Worm (Caenorhabditis elegans) whole organism, young adult: ENCODE measurements around the gene Y116A8C.9.

Source experiments
- B0019.2 ChIP-seq: fragments of 200-800 bp; sonication (Bioruptor generic); conservative IDR thresholded peaks from 2 replicates; pipeline ENCODE4 v1.3.6; 2022; ENCODE audit warnings: missing genetic modification reagents, missing genetic modification characterization, missing compliant biosample characterization
- B0336.3 ChIP-seq: fragments of 200-800 bp; sonication (Bioruptor generic); IDR thresholded peaks from 2 replicates; pipeline ENCODE4 v1.3.6; 2022; ENCODE audit warnings: missing genetic modification characterization, missing compliant biosample characterization
- C17E4.6 ChIP-seq: fragments of 200-800 bp; sonication (Bioruptor generic); IDR thresholded peaks from 2 replicates; pipeline ENCODE4 v1.3.6; 2022; ENCODE audit warnings: missing genetic modification reagents, missing genetic modification characterization, missing compliant biosample characterization
- D2030.7 ChIP-seq: fragments of 200-800 bp; sonication (Bioruptor generic); IDR thresholded peaks from 2 replicates; pipeline ENCODE4 v1.3.6; 2022; ENCODE audit warnings: missing genetic modification reagents, missing genetic modification characterization, missing compliant biosample characterization
- F22D6.2 ChIP-seq: sonication (generic microtip); optimal IDR thresholded peaks from 2 replicates; lab custom pipeline; 2016; ENCODE audit warnings: mild to moderate bottlenecking, missing genetic modification characterization, missing compliant biosample characterization
- F33H1.4 ChIP-seq: fragments of 200-800 bp; sonication (Bioruptor generic); IDR thresholded peaks from 2 replicates; pipeline ENCODE4 v1.3.6; 2022; ENCODE audit warnings: missing genetic modification reagents, missing genetic modification characterization, missing compliant biosample characterization
- F49E8.2 ChIP-seq: sonication (generic microtip); optimal IDR thresholded peaks from 3 replicates; lab custom pipeline; 2017; ENCODE audit warnings: missing genetic modification characterization, mild to moderate bottlenecking, missing compliant biosample characterization, antibody characterized with exemption, moderate library complexity; ENCODE audit not compliant: insufficient read depth
- F52B5.7 ChIP-seq: sonication (generic microtip); optimal IDR thresholded peaks from 2 replicates; lab custom pipeline; 2016; ENCODE audit warnings: mild to moderate bottlenecking, missing genetic modification characterization, missing compliant biosample characterization
- F57A8.1 ChIP-seq: fragments of 200-800 bp; sonication (Bioruptor generic); optimal IDR thresholded peaks from 2 replicates; lab custom pipeline; 2018; ENCODE audit warnings: mild to moderate bottlenecking, missing genetic modification characterization, moderate library complexity, missing compliant biosample characterization
- K11D2.4 ChIP-seq: fragments of 200-800 bp; sonication (Bioruptor generic); IDR thresholded peaks from 2 replicates; pipeline ENCODE4 v1.3.6; 2022; ENCODE audit warnings: missing genetic modification reagents, missing genetic modification characterization, missing compliant biosample characterization
- T26A5.8 ChIP-seq: sonication (generic microtip); optimal IDR thresholded peaks from 2 replicates; lab custom pipeline; 2016; ENCODE audit warnings: missing genetic modification characterization, missing compliant biosample characterization
- Y53F4B.3 ChIP-seq: fragments of 200-800 bp; sonication (Bioruptor generic); IDR thresholded peaks from 2 replicates; pipeline ENCODE4 v1.3.6; 2022; ENCODE audit warnings: missing genetic modification reagents, missing genetic modification characterization, missing compliant biosample characterization
- Y95B8A.8 ChIP-seq: fragments of 200-800 bp; sonication (Bioruptor generic); IDR thresholded peaks from 2 replicates; pipeline ENCODE4 v1.3.6; 2022; ENCODE audit warnings: missing genetic modification reagents, missing genetic modification characterization, missing compliant biosample characterization
- athp-1 ChIP-seq: sonication (generic microtip); optimal IDR thresholded peaks from 2 replicates; lab custom pipeline; 2017; ENCODE audit warnings: mild to moderate bottlenecking, missing genetic modification characterization, missing compliant biosample characterization
- attf-6 ChIP-seq: fragments of 200-800 bp; sonication (Bioruptor generic); IDR thresholded peaks from 2 replicates; pipeline ENCODE4 v1.3.6; 2022; ENCODE audit warnings: missing genetic modification reagents, missing genetic modification characterization, missing compliant biosample characterization
- bed-2 ChIP-seq: fragments of 200-800 bp; sonication (Bioruptor generic); IDR thresholded peaks from 2 replicates; pipeline ENCODE4 v1.3.6; 2022; ENCODE audit warnings: missing genetic modification reagents, missing genetic modification characterization, missing compliant biosample characterization
- dox-1 ChIP-seq: fragments of 200-800 bp; sonication (Bioruptor generic); IDR thresholded peaks from 2 replicates; pipeline ENCODE4 v1.3.6; 2022; ENCODE audit warnings: missing genetic modification reagents, missing genetic modification characterization, missing compliant biosample characterization
- dpl-1 ChIP-seq: fragments of 150-350 bp; optimal IDR thresholded peaks from 2 replicates; lab custom pipeline; 2014; ENCODE audit warnings: missing biosample characterization, missing genetic modification reagents, missing genetic modification characterization
- egl-44 ChIP-seq: fragments of 200-800 bp; sonication (Bioruptor generic); IDR thresholded peaks from 2 replicates; pipeline ENCODE4 v1.3.6; 2022; ENCODE audit warnings: missing genetic modification reagents, missing genetic modification characterization, missing compliant biosample characterization
- egrh-3 ChIP-seq: fragments of 200-800 bp; sonication (Bioruptor generic); IDR thresholded peaks from 2 replicates; pipeline ENCODE4 v1.3.6; 2022; ENCODE audit warnings: missing genetic modification reagents, missing genetic modification characterization, missing compliant biosample characterization
- ets-4 ChIP-seq: fragments of 200-800 bp; sonication (Bioruptor generic); optimal IDR thresholded peaks from 2 replicates; lab custom pipeline; 2018; ENCODE audit warnings: mild to moderate bottlenecking, missing genetic modification characterization, missing compliant biosample characterization
- hlh-12 ChIP-seq: sonication (generic microtip); optimal IDR thresholded peaks from 2 replicates; lab custom pipeline; 2016; ENCODE audit warnings: missing genetic modification characterization, missing compliant biosample characterization
- hsf-1 ChIP-seq: fragments of 200-800 bp; sonication (Bioruptor generic); IDR thresholded peaks from 2 replicates; pipeline ENCODE4 v1.3.6; 2022; ENCODE audit warnings: missing genetic modification reagents, missing genetic modification characterization, missing compliant biosample characterization
- let-607 ChIP-seq, 2 experiments: fragments of 200-800 bp in 1 of 2; sonication (Bioruptor generic) in 1 of 2; sonication (generic microtip) in 1 of 2; optimal IDR thresholded peaks; 2 replicates each; lab custom pipeline; 2016 to 2018; ENCODE audit warnings: mild to moderate bottlenecking in 2 of 2, missing compliant biosample characterization in 2 of 2, missing genetic modification characterization in 2 of 2, moderate library complexity in 2 of 2, missing genotype in 1 of 2
- lin-26 ChIP-seq: fragments of 200-800 bp; sonication (Bioruptor generic); IDR thresholded peaks from 2 replicates; pipeline ENCODE4 v1.3.6; 2022; ENCODE audit warnings: missing genetic modification reagents, missing genetic modification characterization, missing compliant biosample characterization
- mxl-1 ChIP-seq: sonication (generic microtip); optimal IDR thresholded peaks from 2 replicates; lab custom pipeline; 2016; ENCODE audit warnings: missing genetic modification characterization, missing compliant biosample characterization
- nfyb-1 ChIP-seq: fragments of 200-800 bp; sonication (Bioruptor generic); IDR thresholded peaks from 2 replicates; pipeline ENCODE4 v1.3.6; 2022; ENCODE audit warnings: missing genetic modification reagents, missing genetic modification characterization, missing compliant biosample characterization
- nhr-90 ChIP-seq: sonication (generic microtip); optimal IDR thresholded peaks from 2 replicates; lab custom pipeline; 2016; ENCODE audit warnings: missing genotype, mild to moderate bottlenecking, missing genetic modification characterization, missing compliant biosample characterization
- rcor-1 ChIP-seq: fragments of 200-800 bp; sonication (Bioruptor generic); IDR thresholded peaks from 2 replicates; pipeline ENCODE4 v1.3.6; 2022; ENCODE audit warnings: missing genetic modification reagents, missing genetic modification characterization, missing compliant biosample characterization
- sdz-38 ChIP-seq: sonication (generic microtip); optimal IDR thresholded peaks from 2 replicates; lab custom pipeline; 2016; ENCODE audit warnings: missing genotype, missing genetic modification characterization, missing compliant biosample characterization
- snpc-1.1 ChIP-seq: sonication (generic microtip); optimal IDR thresholded peaks from 2 replicates; lab custom pipeline; 2017; ENCODE audit warnings: missing genetic modification characterization, mild to moderate bottlenecking, missing compliant biosample characterization, antibody characterized with exemption, moderate library complexity, missing genotype, missing genetic modification reagents; ENCODE audit not compliant: insufficient read depth
- snpc-3.4 ChIP-seq: sonication (generic microtip); optimal IDR thresholded peaks from 2 replicates; lab custom pipeline; 2017; ENCODE audit warnings: missing genetic modification characterization, mild to moderate bottlenecking, missing compliant biosample characterization, antibody characterized with exemption, moderate library complexity, missing genotype, missing genetic modification reagents
- snpc-4 ChIP-seq, 5 experiments: fragments of 150-350 bp in 1 of 5; sonication (generic microtip) in 4 of 5; optimal IDR thresholded peaks; 2 replicates each; lab custom pipeline; 2014 to 2018; ENCODE audit warnings: missing genetic modification characterization in 5 of 5, missing biosample characterization in 3 of 5, antibody characterized with exemption in 2 of 5, mild to moderate bottlenecking in 2 of 5, missing compliant biosample characterization in 2 of 5, missing genotype in 2 of 5, moderate library complexity in 2 of 5, missing genetic modification reagents in 1 of 5
- tlf-1 ChIP-seq: fragments of 200-800 bp; sonication (Bioruptor generic); optimal IDR thresholded peaks from 2 replicates; lab custom pipeline; 2018; ENCODE audit warnings: mild to moderate bottlenecking, missing genetic modification characterization, missing compliant biosample characterization
- zfh-2 ChIP-seq: fragments of 200-800 bp; sonication (Bioruptor generic); conservative IDR thresholded peaks from 2 replicates; pipeline ENCODE4 v1.3.6; 2022; ENCODE audit warnings: missing genetic modification reagents, missing genetic modification characterization, missing compliant biosample characterization
- ztf-25 ChIP-seq: fragments of 200-800 bp; sonication (Bioruptor generic); IDR thresholded peaks from 2 replicates; pipeline ENCODE4 v1.3.6; 2022; ENCODE audit warnings: missing genetic modification reagents, missing genetic modification characterization, missing compliant biosample characterization

Y116A8C.9 gene

ce11 chrIV:16939001-16939400 is 7.6 kb downstream of the Y116A8C.9 start, which contains the start of gene Y116A8C.10:
Gene Y116A8C.10, minus strand, starts transcription at chrIV:16939101.
- TF ChIP-seq sdz-38 (tag; lab: Kevin White, UChicago) (no peak), K11D2.4 (GFP tag; lab: Robert Waterston, UW) (no peak), egl-44 (GFP tag; lab: Robert Waterston, UW) (no peak), B0336.3 (GFP tag; lab: Robert Waterston, UW) (no peak)
- TF ChIP-seq, all 124 proteins: peak for 0

ce11 chrIV:16936053-16936452 is 10.5 kb downstream of the Y116A8C.9 start:
- TF ChIP-seq let-607 (tag; optimal IDR thresholded peaks at IDR 0.05; lab: Kevin White, UChicago) (no peak), T26A5.8 (tag; lab: Kevin White, UChicago) (no peak), ztf-25 (0 out of 2 replicates have a peak, but pooled peaks have one; percentile 33), nfyb-1 (no peak), B0336.3 (GFP tag; lab: Robert Waterston, UW) (no peak), mxl-1 (no peak), dox-1 (GFP tag; lab: Robert Waterston, UW) (no peak), bed-2 (GFP tag; lab: Robert Waterston, UW) (0 out of 2 replicates have a peak, but pooled peaks have one; percentile 57), F52B5.7 (tag; lab: Kevin White, UChicago) (peak; percentile 3), egrh-3 (GFP tag; lab: Robert Waterston, UW) (peak; percentile 80; the same call in 1 of the 2 replicates), snpc-3.4 (tag; lab: Kevin White, UChicago) (no peak), zfh-2 (peak; percentile 85), F57A8.1 (GFP tag; lab: Kevin White, UChicago) (no peak), F22D6.2 (tag; lab: Kevin White, UChicago) (no peak), Y53F4B.3 (GFP tag; lab: Robert Waterston, UW) (no peak), B0019.2 (no peak), hlh-12 (tag; lab: Kevin White, UChicago) (no peak)

ce11 chrIV:16931077-16931476 is 15.5 kb downstream of the Y116A8C.9 start, which contains the start of gene Y116A8C.49:
Gene Y116A8C.49, minus strand, starts transcription at chrIV:16931177.
- TF ChIP-seq ets-4 (GFP tag; lab: Kevin White, UChicago) (no peak), nhr-90 (tag; lab: Kevin White, UChicago) (no peak)
- TF ChIP-seq, all 124 proteins: peak for 0

- no peak for TF ChIP-seq F49E8.2 (tag; lab: Kevin White, UChicago)
- TF ChIP-seq Y95B8A.8, result no peak
- TF ChIP-seq rcor-1 (GFP tag; lab: Robert Waterston, UW), result no peak
- TF ChIP-seq F33H1.4, result no peak
- TF ChIP-seq dpl-1 (GFP tag; lab: Kevin White, UChicago), result no peak
- no peak for TF ChIP-seq lin-26 (GFP tag; lab: Robert Waterston, UW)
- no peak for TF ChIP-seq T26A5.8 (tag; lab: Kevin White, UChicago)
- TF ChIP-seq, all 124 proteins: peak for 0
Observed at ce11 chrIV:16926558-16926957, 20.0 kb downstream of the Y116A8C.9 start.

ce11 chrIV:16925363-16925863 is 21.2 kb downstream of the Y116A8C.9 start:
- TF ChIP-seq egrh-3 (GFP tag; lab: Robert Waterston, UW) (peak; percentile 48; the same call in 1 of the 2 replicates), zfh-2 (peak; percentile 89), D2030.7 (no peak), hsf-1 (0 out of 2 replicates have a peak, but pooled peaks have one; percentile 24), athp-1 (no peak), attf-6 (GFP tag; lab: Robert Waterston, UW) (no peak), snpc-1.1 (tag; lab: Kevin White, UChicago) (peak; percentile 47), bed-2 (GFP tag; lab: Robert Waterston, UW) (0 out of 2 replicates have a peak, but pooled peaks have one; percentile 40), tlf-1 (GFP tag; lab: Kevin White, UChicago) (no peak), C17E4.6 (GFP tag; lab: Robert Waterston, UW) (no peak), snpc-4 (GFP tag; optimal IDR thresholded peaks at IDR 0.05; lab: Kevin White, UChicago) (no peak), snpc-4 (tag; optimal IDR thresholded peaks at IDR 0.05; lab: Kevin White, UChicago) (peak in 1 of 4 experiments; percentile 81)
